Worm (Caenorhabditis elegans) whole organism, midembryonic: ENCODE data around the gene toca-1.

Experiments used
- cog-1 ChIP-seq: sonication (generic microtip); optimal IDR thresholded peaks from 2 replicates; lab custom pipeline; 2016; ENCODE audit warnings: missing genetic modification characterization, missing compliant biosample characterization
- flt-1 ChIP-seq: fragments of 200-800 bp; sonication (Bioruptor generic); IDR thresholded peaks from 2 replicates; pipeline ENCODE4 v1.3.6; 2022; ENCODE audit warnings: missing genetic modification characterization, missing compliant biosample characterization
- med-1 ChIP-seq: sonication (generic microtip); optimal IDR thresholded peaks from 2 replicates; lab custom pipeline; 2017; ENCODE audit warnings: missing genetic modification characterization, mild to moderate bottlenecking, missing compliant biosample characterization, antibody characterized with exemption, missing genetic modification reagents; ENCODE audit not compliant: insufficient read depth
- ref-1 ChIP-seq: fragments of 200-800 bp; sonication (Bioruptor generic); conservative IDR thresholded peaks from 2 replicates; pipeline ENCODE4 v1.3.6; 2022; ENCODE audit warnings: missing genetic modification reagents, missing genetic modification characterization, missing compliant biosample characterization

- TF ChIP-seq flt-1 (GFP tag; lab: Robert Waterston, UW) (no peak), cog-1 (tag; lab: Kevin White, UChicago) (no peak), med-1 (GFP tag; lab: Kevin White, UChicago) (no peak), ref-1 (GFP tag; lab: Robert Waterston, UW) (no peak)
Measured at ce11 chrX:1477932-1478331, 43.4 kb downstream of the toca-1 start.
